Worm (Caenorhabditis elegans): ENCODE data around the gene rme-1.

- TF ChIP-seq aly-1 (tag; optimal IDR thresholded peaks at IDR 0.05) = no peak
- no peak for TF ChIP-seq tbx-11 (GFP tag; IDR thresholded peaks at IDR 0.05)
- TF ChIP-seq hmbx-1 (tag; optimal IDR thresholded peaks at IDR 0.05) = no peak
These were observed 5.2 kb downstream of the rme-1 start for ce11 chrV:6213845-6214244.
